Worm (Caenorhabditis elegans): ENCODE data around the gene F17E9.5.

F17E9.5 gene

ce11 chrIV:8377501-8377900, 31.9 kb downstream of the F17E9.5 start, which contains the start of gene D2096.7 (continued):
- TF ChIP-seq php-3 (GFP tag; IDR thresholded peaks at IDR 0.05) = no peak
- no peak for TF ChIP-seq ztf-7 (tag; optimal IDR thresholded peaks at IDR 0.05)
- no peak for TF ChIP-seq ceh-62 (tag; optimal IDR thresholded peaks at IDR 0.05)
- no peak for TF ChIP-seq unc-39 (tag; optimal IDR thresholded peaks at IDR 0.05)
- TF ChIP-seq nhr-25 (tag; optimal IDR thresholded peaks at IDR 0.05; ENCODE audit: borderline replicate concordance, insufficient read depth) = no peak
- TF ChIP-seq sdz-12 (GFP tag; optimal IDR thresholded peaks at IDR 0.05) = no peak
- 0 out of 2 replicates have a peak, but pooled peaks have one; percentile 20 for TF ChIP-seq hmg-1.1 (GFP tag; IDR thresholded peaks at IDR 0.05)
- TF ChIP-seq nhr-6 (tag; optimal IDR thresholded peaks at IDR 0.05) = no peak
- peak; percentile 51 for TF ChIP-seq T20F7.1 (GFP tag; optimal IDR thresholded peaks at IDR 0.05)
- no peak for TF ChIP-seq nhr-10 (tag; optimal IDR thresholded peaks at IDR 0.05)
- TF ChIP-seq arid-1 (GFP tag; conservative IDR thresholded peaks at IDR 0.05) = peak; percentile 76
- no peak for TF ChIP-seq mep-1 (tag; optimal IDR thresholded peaks at IDR 0.05)
- no peak for TF ChIP-seq ceh-32 (tag; optimal IDR thresholded peaks at IDR 0.05; ENCODE audit: poor library complexity)
- TF ChIP-seq dmd-6 (GFP tag; IDR thresholded peaks at IDR 0.05) = no peak
- TF ChIP-seq T26A8.4 (GFP tag; IDR thresholded peaks at IDR 0.05) = peak; percentile 69
- peak; percentile 63 for TF ChIP-seq Y75B8A.6 (GFP tag; IDR thresholded peaks at IDR 0.05)
- TF ChIP-seq lin-39 (tag; optimal IDR thresholded peaks at IDR 0.05) = no peak
- TF ChIP-seq nhr-11 (tag; optimal IDR thresholded peaks at IDR 0.05) = no peak
- TF ChIP-seq zip-2 (tag; optimal IDR thresholded peaks at IDR 0.05) = no peak
- no peak for TF ChIP-seq mdt-29 (GFP tag; IDR thresholded peaks at IDR 0.05)
- TF ChIP-seq daf-19 (GFP tag; conservative IDR thresholded peaks at IDR 0.05) = peak; percentile 54; the same call in 1 of the 2 replicates
- TF ChIP-seq nhr-42 (GFP tag; IDR thresholded peaks at IDR 0.05) = no peak
- TF ChIP-seq zip-11 (GFP tag; IDR thresholded peaks at IDR 0.05) = no peak
- no peak for TF ChIP-seq jun-1 (tag; optimal IDR thresholded peaks at IDR 0.05)
- TF ChIP-seq lin-38 (GFP tag; IDR thresholded peaks at IDR 0.05) = peak; percentile 82
- no peak for TF ChIP-seq ceh-20 (GFP tag; IDR thresholded peaks at IDR 0.05)
- peak in 1 of 2 experiments; percentile 11 for TF ChIP-seq daf-16 (GFP tag; optimal IDR thresholded peaks at IDR 0.05)
- TF ChIP-seq daf-16 (tag; optimal IDR thresholded peaks at IDR 0.05) = peak; percentile 28
- TF ChIP-seq zfp-2 (tag; optimal IDR thresholded peaks at IDR 0.05) = no peak
- TF ChIP-seq ZK546.5 (tag; optimal IDR thresholded peaks at IDR 0.05) = no peak
- no peak for TF ChIP-seq ceh-82 (tag; optimal IDR thresholded peaks at IDR 0.05)
- no peak for TF ChIP-seq pqm-1 (tag; optimal IDR thresholded peaks at IDR 0.05)
- no peak for TF ChIP-seq lsy-2 (tag; optimal IDR thresholded peaks at IDR 0.05)
- no peak for TF ChIP-seq ceh-28 (tag; optimal IDR thresholded peaks at IDR 0.05)
- no peak for TF ChIP-seq R02D3.7 (tag; optimal IDR thresholded peaks at IDR 0.05)
- TF ChIP-seq skn-1 (tag; optimal IDR thresholded peaks at IDR 0.05) = no peak
- no peak for TF ChIP-seq zag-1 (tag; optimal IDR thresholded peaks at IDR 0.05)
- TF ChIP-seq nhr-111 (GFP tag; optimal IDR thresholded peaks at IDR 0.05) = no peak
- TF ChIP-seq aha-1 (tag) = no peak
- TF ChIP-seq mxl-2 (GFP tag; conservative IDR thresholded peaks at IDR 0.05) = 0 out of 2 replicates have a peak, but pooled peaks have one; percentile 41
- TF ChIP-seq cey-2 (tag; optimal IDR thresholded peaks at IDR 0.05; ENCODE audit: borderline replicate concordance, insufficient read depth) = no peak
- TF ChIP-seq nhr-41 (GFP tag; IDR thresholded peaks at IDR 0.05) = no peak
- no peak for TF ChIP-seq aly-2 (tag; optimal IDR thresholded peaks at IDR 0.05)
- no peak for TF ChIP-seq ztf-11 (tag; optimal IDR thresholded peaks at IDR 0.05)
- no peak for TF ChIP-seq dmd-9 (GFP tag; IDR thresholded peaks at IDR 0.05)
- TF ChIP-seq saeg-2 (GFP tag; IDR thresholded peaks at IDR 0.05) = peak; percentile 47; the same call in 1 of the 2 replicates
- no peak for TF ChIP-seq snpc-4 (tag; optimal IDR thresholded peaks at IDR 0.05)
- TF ChIP-seq ctbp-1 (GFP tag; IDR thresholded peaks at IDR 0.05) = peak; percentile 66
- peak; percentile 90 for TF ChIP-seq snpc-1.2 (GFP tag; IDR thresholded peaks at IDR 0.05)
- TF ChIP-seq ZK337.2 (GFP tag; IDR thresholded peaks at IDR 0.05) = 0 out of 2 replicates have a peak, but pooled peaks have one; percentile 23
- no peak for TF ChIP-seq ceh-44 (GFP tag; IDR thresholded peaks at IDR 0.05)
- no peak for TF ChIP-seq hif-1 (tag; optimal IDR thresholded peaks at IDR 0.05)
